Worm (Caenorhabditis elegans) whole organism, L2 larva: ENCODE data around the gene T06E4.21.
A peak's percentile ranks its signal among the peaks of the same experiment; 100 is the strongest.

Experiments used
- C34F6.9 ChIP-seq: fragments of 150-350 bp; optimal IDR thresholded peaks from 2 replicates; lab custom pipeline; 2014; ENCODE audit warnings: missing biosample characterization, missing genetic modification characterization
- F13H6.1 ChIP-seq: sonication (generic microtip); optimal IDR thresholded peaks from 2 replicates; lab custom pipeline; 2016; ENCODE audit warnings: missing genetic modification characterization, missing compliant biosample characterization
- R02D3.7 ChIP-seq: fragments of 150-350 bp; optimal IDR thresholded peaks from 2 replicates; lab custom pipeline; 2014; ENCODE audit warnings: missing biosample characterization, missing genetic modification characterization
- Y55F3AM.14 ChIP-seq: fragments of 200-800 bp; sonication (Bioruptor generic); optimal IDR thresholded peaks from 2 replicates; lab custom pipeline; 2018; ENCODE audit warnings: mild to moderate bottlenecking, missing genetic modification characterization, missing compliant biosample characterization
- ZK546.5 ChIP-seq: sonication (generic microtip); optimal IDR thresholded peaks from 2 replicates; lab custom pipeline; 2017; ENCODE audit warnings: missing biosample characterization, missing genetic modification characterization
- alr-1 ChIP-seq: fragments of 150-350 bp; optimal IDR thresholded peaks from 2 replicates; lab custom pipeline; 2014; ENCODE audit warnings: missing biosample characterization, missing genetic modification characterization
- aly-2 ChIP-seq: fragments of 150-350 bp; optimal IDR thresholded peaks from 2 replicates; lab custom pipeline; 2014; ENCODE audit warnings: missing biosample characterization, missing genetic modification characterization
- ama-1 ChIP-seq: fragments of 150-350 bp; optimal IDR thresholded peaks from 2 replicates; lab custom pipeline; 2018; ENCODE audit warnings: inconsistent platforms
- ceh-16 ChIP-seq: fragments of 150-350 bp; optimal IDR thresholded peaks from 2 replicates; lab custom pipeline; 2014; ENCODE audit warnings: missing biosample characterization, missing genetic modification characterization
- ceh-82 ChIP-seq: fragments of 150-350 bp; optimal IDR thresholded peaks from 2 replicates; lab custom pipeline; 2014; ENCODE audit warnings: missing biosample characterization, missing genetic modification characterization
- crh-2 ChIP-seq: sonication (generic microtip); optimal IDR thresholded peaks from 2 replicates; lab custom pipeline; 2017; ENCODE audit warnings: missing biosample characterization, missing genetic modification characterization
- dmd-4 ChIP-seq: sonication (generic microtip); optimal IDR thresholded peaks from 2 replicates; lab custom pipeline; 2017; ENCODE audit warnings: missing biosample characterization, missing genetic modification characterization
- egl-27 ChIP-seq: sonication (generic microtip); optimal IDR thresholded peaks from 3 replicates; lab custom pipeline; 2017; ENCODE audit warnings: missing biosample characterization, missing genetic modification reagents, missing genetic modification characterization
- elt-1 ChIP-seq: fragments of 150-350 bp; optimal IDR thresholded peaks from 2 replicates; lab custom pipeline; 2014; ENCODE audit warnings: missing biosample characterization, missing genetic modification characterization
- fos-1 ChIP-seq: fragments of 150-350 bp; optimal IDR thresholded peaks from 2 replicates; lab custom pipeline; 2014; ENCODE audit warnings: missing biosample characterization, missing genetic modification characterization
- gmeb-1 ChIP-seq: fragments of 150-350 bp; optimal IDR thresholded peaks from 2 replicates; lab custom pipeline; 2014; ENCODE audit warnings: missing biosample characterization, missing genetic modification characterization
- lin-11 ChIP-seq: fragments of 150-350 bp; sonication (generic microtip); optimal IDR thresholded peaks from 2 replicates; lab custom pipeline; 2014; ENCODE audit warnings: missing biosample characterization, missing genetic modification characterization, inconsistent platforms, mixed read lengths
- lin-13 ChIP-seq: fragments of 150-350 bp; optimal IDR thresholded peaks from 2 replicates; lab custom pipeline; 2014; ENCODE audit warnings: missing biosample characterization, missing genetic modification reagents, missing genetic modification characterization
- mab-5 ChIP-seq: fragments of 150-350 bp; optimal IDR thresholded peaks from 2 replicates; lab custom pipeline; 2014; ENCODE audit warnings: missing biosample characterization, missing genetic modification characterization
- mbf-1 ChIP-seq: sonication (generic microtip); optimal IDR thresholded peaks from 2 replicates; lab custom pipeline; 2017; ENCODE audit warnings: missing biosample characterization, missing genetic modification characterization
- mdl-1 ChIP-seq, 2 experiments: fragments of 150-350 bp in 1 of 2; sonication (generic microtip) in 1 of 2; optimal IDR thresholded peaks; 2 replicates each; lab custom pipeline; 2017; ENCODE audit warnings: missing biosample characterization in 2 of 2, missing genetic modification characterization in 2 of 2
- nhr-10 ChIP-seq: sonication (generic microtip); optimal IDR thresholded peaks from 2 replicates; lab custom pipeline; 2017; ENCODE audit warnings: missing biosample characterization, missing genetic modification characterization
- nhr-11 ChIP-seq: fragments of 150-350 bp; optimal IDR thresholded peaks from 2 replicates; lab custom pipeline; 2014; ENCODE audit warnings: missing biosample characterization, missing genetic modification characterization
- nhr-12 ChIP-seq: fragments of 150-350 bp; optimal IDR thresholded peaks from 2 replicates; lab custom pipeline; 2014; ENCODE audit warnings: missing biosample characterization, missing genetic modification characterization
- nhr-129 ChIP-seq: fragments of 150-350 bp; optimal IDR thresholded peaks from 2 replicates; lab custom pipeline; 2014; ENCODE audit warnings: missing biosample characterization, missing genetic modification characterization
- nhr-21 ChIP-seq: fragments of 150-350 bp; optimal IDR thresholded peaks from 2 replicates; lab custom pipeline; 2014; ENCODE audit warnings: missing biosample characterization, missing genetic modification characterization
- nhr-23 ChIP-seq: fragments of 150-350 bp; optimal IDR thresholded peaks from 2 replicates; lab custom pipeline; 2014; ENCODE audit warnings: missing biosample characterization, missing genetic modification reagents, missing genetic modification characterization
- nhr-237 ChIP-seq: fragments of 150-350 bp; optimal IDR thresholded peaks from 2 replicates; lab custom pipeline; 2014; ENCODE audit warnings: missing biosample characterization, missing genetic modification characterization
- nhr-25 ChIP-seq: fragments of 150-350 bp; sonication (generic microtip); optimal IDR thresholded peaks from 3 replicates; lab custom pipeline; 2014; ENCODE audit warnings: missing biosample characterization, missing genetic modification characterization
- nhr-6 ChIP-seq: fragments of 150-350 bp; optimal IDR thresholded peaks from 2 replicates; lab custom pipeline; 2014; ENCODE audit warnings: missing biosample characterization, missing genetic modification characterization
- nhr-77 ChIP-seq: fragments of 150-350 bp; optimal IDR thresholded peaks from 2 replicates; lab custom pipeline; 2014; ENCODE audit warnings: missing biosample characterization, missing genetic modification characterization
- peb-1 ChIP-seq: fragments of 150-350 bp; optimal IDR thresholded peaks from 2 replicates; lab custom pipeline; 2014; ENCODE audit warnings: missing biosample characterization, missing genetic modification characterization
- skn-1 ChIP-seq: sonication (generic microtip); optimal IDR thresholded peaks from 2 replicates; lab custom pipeline; 2017; ENCODE audit warnings: missing biosample characterization, missing genetic modification characterization
- sma-3 ChIP-seq: sonication (generic microtip); optimal IDR thresholded peaks from 2 replicates; lab custom pipeline; 2016; ENCODE audit warnings: missing genetic modification reagents, missing genetic modification characterization, missing compliant biosample characterization
- sma-9 ChIP-seq, 2 experiments: fragments of 150-350 bp in 1 of 2; sonication (generic microtip) in 1 of 2; optimal IDR thresholded peaks; 2 replicates each; lab custom pipeline; 2014 to 2016; ENCODE audit warnings: missing genetic modification characterization in 2 of 2, mild to moderate bottlenecking in 1 of 2, missing biosample characterization in 1 of 2, missing compliant biosample characterization in 1 of 2, missing genetic modification reagents in 1 of 2, moderate library complexity in 1 of 2
- snpc-4 ChIP-seq: fragments of 150-350 bp; optimal IDR thresholded peaks from 2 replicates; lab custom pipeline; 2014; ENCODE audit warnings: missing biosample characterization, missing genetic modification characterization
- unc-39 ChIP-seq: fragments of 150-350 bp; optimal IDR thresholded peaks from 2 replicates; lab custom pipeline; 2014; ENCODE audit warnings: missing biosample characterization, missing genetic modification characterization
- unc-55 ChIP-seq: fragments of 150-350 bp; sonication (generic microtip); optimal IDR thresholded peaks from 3 replicates; lab custom pipeline; 2014; ENCODE audit warnings: missing biosample characterization, missing genetic modification reagents, missing genetic modification characterization
- unc-62 ChIP-seq: fragments of 150-350 bp; optimal IDR thresholded peaks from 2 replicates; lab custom pipeline; 2014; ENCODE audit warnings: missing biosample characterization, missing genetic modification reagents, missing genetic modification characterization
- zag-1 ChIP-seq: fragments of 150-350 bp; optimal IDR thresholded peaks from 2 replicates; lab custom pipeline; 2014; ENCODE audit warnings: missing biosample characterization, missing genetic modification characterization
- ztf-1 ChIP-seq: fragments of 200-800 bp; sonication (Bioruptor generic); conservative IDR thresholded peaks from 2 replicates; pipeline ENCODE4 v1.3.6; 2022; ENCODE audit warnings: missing genetic modification characterization, missing compliant biosample characterization
- ztf-11 ChIP-seq: sonication (generic microtip); optimal IDR thresholded peaks from 2 replicates; lab custom pipeline; 2017; ENCODE audit warnings: missing biosample characterization, missing genetic modification characterization

The T06E4.21 gene

ce11 chrV:9645507-9645906 is 5.9 kb upstream of the T06E4.21 start, which contains the start of the genes atl-1 and hcp-2:
Gene atl-1 (minus strand): TSS chrV:9645595.
Gene hcp-2 (plus strand): TSS chrV:9645859.
- no peak for TF ChIP-seq nhr-6 (tag; lab: Kevin White, UChicago)
- TF ChIP-seq gmeb-1: peak; percentile 45

- TF ChIP-seq nhr-11 (tag; lab: Kevin White, UChicago) (no peak), dmd-4 (tag; lab: Kevin White, UChicago) (no peak), egl-27 (no peak), nhr-21 (peak; percentile 48), C34F6.9 (tag; lab: Kevin White, UChicago) (no peak), fos-1 (tag; lab: Kevin White, UChicago) (no peak), sma-3 (GFP tag; lab: Kevin White, UChicago) (no peak), unc-39 (tag; lab: Kevin White, UChicago) (no peak), nhr-129 (tag; lab: Kevin White, UChicago) (peak; percentile 23), nhr-12 (no peak), sma-9 (GFP tag; optimal IDR thresholded peaks at IDR 0.05; lab: Kevin White, UChicago) (peak; percentile 35), sma-9 (tag; optimal IDR thresholded peaks at IDR 0.05; lab: Kevin White, UChicago) (no peak)
These were observed 2.9 kb downstream of the T06E4.21 start, which contains the start of gene cyp-29A4 for ce11 chrV:9654154-9654805. Gene cyp-29A4 (plus strand): TSS chrV:9654755.

- TF ChIP-seq mdl-1 (tag; optimal IDR thresholded peaks at IDR 0.05; lab: Kevin White, UChicago): no peak
- TF ChIP-seq nhr-25: no peak
- no peak for TF ChIP-seq snpc-4 (tag; lab: Kevin White, UChicago)
- TF ChIP-seq nhr-237 (tag; lab: Kevin White, UChicago): no peak
- TF ChIP-seq ceh-16: no peak
- no peak for TF ChIP-seq alr-1
- TF ChIP-seq nhr-6 (tag; lab: Kevin White, UChicago): no peak
- no peak for TF ChIP-seq unc-39 (tag; lab: Kevin White, UChicago)
- TF ChIP-seq F13H6.1 (tag; lab: Kevin White, UChicago): no peak
- TF ChIP-seq unc-62 (GFP tag; lab: Kevin White, UChicago): no peak
- TF ChIP-seq gmeb-1: no peak
- no peak for TF ChIP-seq sma-9 (GFP tag; optimal IDR thresholded peaks at IDR 0.05; lab: Kevin White, UChicago)
- TF ChIP-seq sma-9 (tag; optimal IDR thresholded peaks at IDR 0.05; lab: Kevin White, UChicago): no peak
- TF ChIP-seq unc-55 (GFP tag; lab: Kevin White, UChicago): no peak
- TF ChIP-seq lin-11 (tag; lab: Kevin White, UChicago): no peak
These were observed 10.1 kb downstream of the T06E4.21 start, which contains the start of gene pitr-4 for ce11 chrV:9661514-9661913. Gene pitr-4 (minus strand): TSS chrV:9661614.

- TF ChIP-seq nhr-12: no peak
- TF ChIP-seq peb-1 (tag; lab: Kevin White, UChicago): no peak
- TF ChIP-seq mbf-1 (tag; lab: Kevin White, UChicago): no peak
- TF ChIP-seq crh-2 (tag; lab: Kevin White, UChicago): no peak
- no peak for TF ChIP-seq Y55F3AM.14
- no peak for TF ChIP-seq ZK546.5 (tag; lab: Kevin White, UChicago)
- TF ChIP-seq nhr-10 (tag; lab: Kevin White, UChicago): no peak
These were observed 12.6 kb downstream of the T06E4.21 start for ce11 chrV:9663948-9664347.

- no peak for TF ChIP-seq nhr-11 (tag; lab: Kevin White, UChicago)
- no peak for TF ChIP-seq ceh-82
- TF ChIP-seq mab-5 (tag; lab: Kevin White, UChicago): peak; percentile 54
- TF ChIP-seq egl-27: no peak
- TF ChIP-seq dmd-4 (tag; lab: Kevin White, UChicago): no peak
- TF ChIP-seq ZK546.5 (tag; lab: Kevin White, UChicago): no peak
- no peak for TF ChIP-seq skn-1 (tag; lab: Kevin White, UChicago)
- TF ChIP-seq elt-1 (tag; lab: Kevin White, UChicago): no peak
- no peak for TF ChIP-seq gmeb-1
- TF ChIP-seq crh-2 (tag; lab: Kevin White, UChicago): no peak
- TF ChIP-seq ztf-11 (tag; lab: Kevin White, UChicago): no peak
- no peak for TF ChIP-seq peb-1 (tag; lab: Kevin White, UChicago)
- no peak for TF ChIP-seq ama-1
- no peak for TF ChIP-seq ceh-16
- no peak for TF ChIP-seq lin-13 (GFP tag; lab: Kevin White, UChicago)
- TF ChIP-seq nhr-237 (tag; lab: Kevin White, UChicago): no peak
- TF ChIP-seq nhr-12: no peak
- TF ChIP-seq mbf-1 (tag; lab: Kevin White, UChicago): no peak
- TF ChIP-seq R02D3.7: no peak
- no peak for TF ChIP-seq F13H6.1 (tag; lab: Kevin White, UChicago)
- no peak for TF ChIP-seq aly-2
- no peak for TF ChIP-seq nhr-77 (tag; lab: Kevin White, UChicago)
- no peak for TF ChIP-seq ztf-1
- no peak for TF ChIP-seq nhr-23 (tag; lab: Kevin White, UChicago)
- no peak for TF ChIP-seq fos-1 (tag; lab: Kevin White, UChicago)
- no peak for TF ChIP-seq nhr-10 (tag; lab: Kevin White, UChicago)
- peak; percentile 51 for TF ChIP-seq lin-11 (tag; lab: Kevin White, UChicago)
- peak; percentile 10 for TF ChIP-seq nhr-6 (tag; lab: Kevin White, UChicago)
- TF ChIP-seq mdl-1 (tag; optimal IDR thresholded peaks at IDR 0.05; lab: Kevin White, UChicago): peak in 1 of 2 experiments; percentile 42
- peak; percentile 73 for TF ChIP-seq unc-55 (GFP tag; lab: Kevin White, UChicago)
- TF ChIP-seq Y55F3AM.14: peak; percentile 39
- TF ChIP-seq zag-1 (tag; lab: Kevin White, UChicago): peak; percentile 72
- TF ChIP-seq snpc-4 (tag; lab: Kevin White, UChicago): no peak
These were observed 13.2 kb downstream of the T06E4.21 start for ce11 chrV:9664620-9665019.
